Fruit fly (Drosophila melanogaster) whole organism, prepupa: ENCODE measurements around the gene Cdc14.
A peak's percentile ranks its signal among the peaks of the same experiment; 100 is the strongest.

Experiments
- Blimp-1 ChIP-seq: fragments of 200-800 bp; sonication (Bioruptor generic); optimal IDR thresholded peaks from 3 replicates; lab custom pipeline; 2017; ENCODE audit warnings: missing biosample characterization, missing genetic modification characterization, mild to moderate bottlenecking, moderate library complexity, missing genetic modification reagents
- CG10631 ChIP-seq: fragments of 200-800 bp; sonication (Bioruptor generic); optimal IDR thresholded peaks from 2 replicates; lab custom pipeline; 2016; ENCODE audit warnings: missing biosample characterization, missing genetic modification characterization
- CG10669 ChIP-seq: fragments of 200-800 bp; sonication (Bioruptor generic); optimal IDR thresholded peaks from 3 replicates; lab custom pipeline; 2018; ENCODE audit warnings: missing biosample characterization, mild to moderate bottlenecking, missing genetic modification characterization, moderate library complexity
- CG11294 ChIP-seq: fragments of 200-800 bp; sonication (Bioruptor generic); IDR thresholded peaks from 2 replicates; pipeline ENCODE4 v1.3.6; 2022; ENCODE audit warnings: missing biosample characterization, missing genetic modification characterization
- CG11902 ChIP-seq: fragments of 200-800 bp; sonication (Bioruptor generic); optimal IDR thresholded peaks from 3 replicates; lab custom pipeline; 2016; ENCODE audit warnings: missing biosample characterization, missing genetic modification characterization
- CG15336 ChIP-seq: fragments of 200-800 bp; sonication (Bioruptor generic); IDR thresholded peaks from 2 replicates; pipeline ENCODE4 v1.3.6; 2022; ENCODE audit warnings: missing biosample characterization, missing genetic modification characterization
- CG3032 ChIP-seq: fragments of 200-800 bp; optimal IDR thresholded peaks from 2 replicates; lab custom pipeline; 2019; ENCODE audit warnings: missing biosample characterization, mild to moderate bottlenecking, missing genetic modification characterization, moderate library complexity
- CG34406 ChIP-seq: fragments of 200-800 bp; sonication (Bioruptor generic); optimal IDR thresholded peaks from 3 replicates; lab custom pipeline; 2016; ENCODE audit warnings: missing biosample characterization, missing genetic modification characterization
- CG3919 ChIP-seq: fragments of 200-800 bp; sonication (Bioruptor generic); optimal IDR thresholded peaks from 3 replicates; lab custom pipeline; 2016; ENCODE audit warnings: missing biosample characterization, missing genetic modification characterization
- CG4318 ChIP-seq: fragments of 200-800 bp; sonication (Bioruptor generic); optimal IDR thresholded peaks from 3 replicates; lab custom pipeline; 2017; ENCODE audit warnings: missing biosample characterization, mild to moderate bottlenecking, missing genetic modification characterization
- CG6276 ChIP-seq: fragments of 200-800 bp; sonication (Bioruptor generic); optimal IDR thresholded peaks from 2 replicates; lab custom pipeline; 2017; ENCODE audit warnings: missing biosample characterization, mild to moderate bottlenecking, missing genetic modification characterization
- CG6792 ChIP-seq: fragments of 200-800 bp; sonication (Bioruptor generic); optimal IDR thresholded peaks from 3 replicates; lab custom pipeline; 2016; ENCODE audit warnings: missing biosample characterization, missing genetic modification characterization
- CG6808 ChIP-seq: fragments of 200-800 bp; sonication (Bioruptor generic); optimal IDR thresholded peaks from 3 replicates; lab custom pipeline; 2017; ENCODE audit warnings: missing biosample characterization, missing genetic modification characterization, mild to moderate bottlenecking, moderate library complexity, missing genetic modification reagents
- CG6854 ChIP-seq: fragments of 200-800 bp; sonication (Bioruptor generic); optimal IDR thresholded peaks from 2 replicates; lab custom pipeline; 2017; ENCODE audit warnings: missing biosample characterization, mild to moderate bottlenecking, missing genetic modification characterization
- CG7368 ChIP-seq: fragments of 200-800 bp; sonication (Bioruptor generic); optimal IDR thresholded peaks from 3 replicates; lab custom pipeline; 2016; ENCODE audit warnings: missing biosample characterization, missing genetic modification characterization
- CG8319 ChIP-seq: fragments of 200-800 bp; sonication (Bioruptor generic); optimal IDR thresholded peaks from 3 replicates; lab custom pipeline; 2016; ENCODE audit warnings: missing biosample characterization, missing genetic modification characterization
- CG8632 ChIP-seq: fragments of 200-800 bp; sonication (Bioruptor generic); optimal IDR thresholded peaks from 3 replicates; lab custom pipeline; 2016; ENCODE audit warnings: missing biosample characterization, missing genetic modification characterization
- CG9139 ChIP-seq: fragments of 200-800 bp; sonication (Bioruptor generic); optimal IDR thresholded peaks from 3 replicates; lab custom pipeline; 2017; ENCODE audit warnings: missing biosample characterization, mild to moderate bottlenecking, missing genetic modification characterization
- Eip75B ChIP-seq: fragments of 200-800 bp; sonication (Bioruptor generic); optimal IDR thresholded peaks from 3 replicates; lab custom pipeline; 2016; ENCODE audit warnings: missing biosample characterization, missing genetic modification characterization
- Eip78C ChIP-seq: fragments of 200-800 bp; sonication (Bioruptor generic); peaks from one replicate; lab custom pipeline; 2016; ENCODE audit warnings: missing biosample characterization, missing genetic modification characterization
- Ets21C ChIP-seq: fragments of 200-800 bp; sonication (Bioruptor generic); optimal IDR thresholded peaks from 3 replicates; lab custom pipeline; 2016; ENCODE audit warnings: missing biosample characterization, missing genetic modification characterization
- Gug ChIP-seq: fragments of 200-800 bp; sonication (Bioruptor generic); IDR thresholded peaks from 2 replicates; pipeline ENCODE4 v1.3.6; 2022; ENCODE audit warnings: missing biosample characterization, missing genetic modification characterization
- Hr38 ChIP-seq: sonication (Bioruptor generic); optimal IDR thresholded peaks from 2 replicates; lab custom pipeline; 2016; ENCODE audit warnings: missing biosample characterization, missing genetic modification characterization
- Hr39 ChIP-seq: fragments of 200-800 bp; sonication (Bioruptor generic); optimal IDR thresholded peaks from 2 replicates; lab custom pipeline; 2016; ENCODE audit warnings: missing biosample characterization, missing genetic modification characterization
- Hr4 ChIP-seq: fragments of 200-800 bp; sonication (Bioruptor generic); optimal IDR thresholded peaks from 3 replicates; lab custom pipeline; 2016; ENCODE audit warnings: missing biosample characterization, missing genetic modification characterization
- Lpt ChIP-seq: fragments of 200-800 bp; sonication (Bioruptor generic); optimal IDR thresholded peaks from 3 replicates; lab custom pipeline; 2016; ENCODE audit warnings: missing biosample characterization, missing genetic modification characterization
- Met ChIP-seq: fragments of 200-800 bp; sonication (Bioruptor generic); optimal IDR thresholded peaks from 3 replicates; lab custom pipeline; 2016; ENCODE audit warnings: missing biosample characterization, missing genetic modification characterization
- OdsH ChIP-seq: fragments of 200-800 bp; sonication (Bioruptor generic); optimal IDR thresholded peaks from 3 replicates; lab custom pipeline; 2016; ENCODE audit warnings: missing biosample characterization, missing genetic modification characterization
- Smox ChIP-seq: fragments of 200-800 bp; sonication (Bioruptor generic); optimal IDR thresholded peaks from 3 replicates; lab custom pipeline; 2016; ENCODE audit warnings: missing biosample characterization, missing genetic modification characterization
- Sox102F ChIP-seq: fragments of 200-800 bp; sonication (Bioruptor generic); optimal IDR thresholded peaks from 2 replicates; lab custom pipeline; 2016; ENCODE audit warnings: missing biosample characterization, mild to moderate bottlenecking, missing genetic modification characterization
- Sox14 ChIP-seq: fragments of 200-800 bp; sonication (Bioruptor generic); optimal IDR thresholded peaks from 3 replicates; lab custom pipeline; 2016; ENCODE audit warnings: missing biosample characterization, missing genetic modification characterization
- Sox15 ChIP-seq: fragments of 200-800 bp; sonication (Bioruptor generic); optimal IDR thresholded peaks from 3 replicates; lab custom pipeline; 2016; ENCODE audit warnings: missing biosample characterization, missing genetic modification characterization
- acj6 ChIP-seq: fragments of 200-800 bp; sonication (Bioruptor generic); optimal IDR thresholded peaks from 3 replicates; lab custom pipeline; 2016; ENCODE audit warnings: missing biosample characterization, missing genetic modification characterization
- cyc ChIP-seq: fragments of 200-800 bp; sonication (Bioruptor generic); optimal IDR thresholded peaks from 3 replicates; lab custom pipeline; 2016; ENCODE audit warnings: missing biosample characterization, missing genetic modification characterization
- dsx ChIP-seq: fragments of 200-800 bp; optimal IDR thresholded peaks from 3 replicates; lab custom pipeline; 2019; ENCODE audit warnings: missing biosample characterization, mild to moderate bottlenecking, missing genetic modification characterization, moderate library complexity; ENCODE audit not compliant: poor library complexity, severe bottlenecking
- eg ChIP-seq: fragments of 200-800 bp; sonication (Bioruptor generic); IDR thresholded peaks from 3 replicates; pipeline ENCODE4 v1.3.6; 2022; ENCODE audit warnings: missing biosample characterization, missing genetic modification characterization
- fd59A ChIP-seq: fragments of 200-800 bp; sonication (Bioruptor generic); optimal IDR thresholded peaks from 2 replicates; lab custom pipeline; 2017; ENCODE audit warnings: missing biosample characterization, mild to moderate bottlenecking, missing genetic modification characterization, missing genetic modification reagents
- fd85E ChIP-seq: fragments of 200-800 bp; sonication (Bioruptor generic); optimal IDR thresholded peaks from 3 replicates; lab custom pipeline; 2016; ENCODE audit warnings: missing biosample characterization, missing genetic modification characterization
- fkh ChIP-seq: fragments of 200-800 bp; sonication (Bioruptor generic); optimal IDR thresholded peaks from 3 replicates; lab custom pipeline; 2017; ENCODE audit warnings: missing biosample characterization, mild to moderate bottlenecking, missing genetic modification characterization, moderate library complexity
- lz ChIP-seq: fragments of 200-800 bp; sonication (Bioruptor generic); optimal IDR thresholded peaks from 3 replicates; lab custom pipeline; 2016; ENCODE audit warnings: missing biosample characterization, missing genetic modification characterization
- net ChIP-seq: fragments of 200-800 bp; sonication (Bioruptor generic); optimal IDR thresholded peaks from 3 replicates; lab custom pipeline; 2016; ENCODE audit warnings: missing biosample characterization, missing genetic modification characterization
- pdm3 ChIP-seq: fragments of 200-800 bp; sonication (Bioruptor generic); optimal IDR thresholded peaks from 3 replicates; lab custom pipeline; 2016; ENCODE audit warnings: missing biosample characterization, missing genetic modification characterization
- salr ChIP-seq, 2 experiments: fragments of 200-800 bp; sonication (Bioruptor generic); optimal IDR thresholded peaks; 3 replicates each; lab custom pipeline; 2016 to 2018; ENCODE audit warnings: missing biosample characterization in 2 of 2, missing genetic modification characterization in 2 of 2, mild to moderate bottlenecking in 1 of 2
- ss ChIP-seq, 2 experiments: fragments of 200-800 bp; sonication (Bioruptor generic); optimal IDR thresholded peaks; 2 replicates in 1 of 2; 3 replicates in 1 of 2; lab custom pipeline; 2017 to 2018; ENCODE audit warnings: mild to moderate bottlenecking in 2 of 2, missing biosample characterization in 2 of 2, missing genetic modification characterization in 2 of 2, moderate library complexity in 1 of 2
- svp ChIP-seq: fragments of 200-800 bp; sonication (Bioruptor generic); peaks from one replicate; lab custom pipeline; 2016; ENCODE audit warnings: missing biosample characterization, missing genetic modification characterization
- vri ChIP-seq: fragments of 200-800 bp; sonication (Bioruptor generic); optimal IDR thresholded peaks from 3 replicates; lab custom pipeline; 2016; ENCODE audit warnings: missing biosample characterization, mild to moderate bottlenecking, missing genetic modification characterization

Cdc14 gene

dm6 chr2L:7790081-7790447 is 20.4 kb downstream of the Cdc14 start:
- TF ChIP-seq salr (GFP tag; optimal IDR thresholded peaks at IDR 0.05; lab: Kevin White, UChicago) (no peak), Lpt (no peak), Sox15 (GFP tag; lab: Kevin White, UChicago) (no peak), CG6792 (no peak), Eip78C (GFP tag; lab: Kevin White, UChicago) (no peak), CG11294 (no peak)

dm6 chr2L:7788952-7789466 is 21.5 kb downstream of the Cdc14 start:
- TF ChIP-seq Sox15 (GFP tag; lab: Kevin White, UChicago) (no peak), CG6808 (GFP tag; lab: Kevin White, UChicago) (peak; percentile 18), Met (GFP tag; lab: Kevin White, UChicago) (no peak), Hr39 (no peak), Hr4 (GFP tag; lab: Kevin White, UChicago) (no peak), fkh (GFP tag; lab: Kevin White, UChicago) (peak; percentile 5), CG6276 (GFP tag; lab: Kevin White, UChicago) (peak; percentile 57), CG8319 (GFP tag; lab: Kevin White, UChicago) (no peak), svp (GFP tag; lab: Kevin White, UChicago) (peak; percentile 19)

- TF ChIP-seq Hr38 (GFP tag; lab: Kevin White, UChicago) (no peak), CG6276 (GFP tag; lab: Kevin White, UChicago) (no peak), CG11902 (GFP tag; lab: Kevin White, UChicago) (peak; percentile 40), Met (GFP tag; lab: Kevin White, UChicago) (peak; percentile 86), CG8319 (GFP tag; lab: Kevin White, UChicago) (peak; percentile 18), lz (GFP tag; lab: Kevin White, UChicago) (peak; percentile 71), Lpt (peak; percentile 50), vri (GFP tag; lab: Kevin White, UChicago) (no peak), Gug (GFP tag; lab: Robert Waterston, UW) (peak; percentile 67), Eip75B (GFP tag; lab: Kevin White, UChicago) (peak; percentile 69), Sox102F (GFP tag; lab: Kevin White, UChicago) (peak; percentile 81), CG15336 (GFP tag; lab: Robert Waterston, UW) (peak; percentile 93), CG3919 (peak; percentile 85), fd85E (GFP tag; lab: Kevin White, UChicago) (peak; percentile 58), ss (GFP tag; optimal IDR thresholded peaks at IDR 0.05; lab: Kevin White, UChicago) (no peak), CG6792 (peak; percentile 67), eg (GFP tag; lab: Robert Waterston, UW) (peak; percentile 92), dsx (GFP tag; lab: Kevin White, UChicago) (no peak), CG10669 (GFP tag; lab: Kevin White, UChicago) (peak; percentile 75), CG10631 (GFP tag; lab: Kevin White, UChicago) (peak; percentile 61), CG3032 (tag; lab: Kevin White, UChicago) (peak; percentile 62), CG4318 (GFP tag; lab: Kevin White, UChicago) (peak; percentile 3), Eip78C (GFP tag; lab: Kevin White, UChicago) (peak; percentile 94), fd59A (peak; percentile 43), net (peak; percentile 87), pdm3 (peak; percentile 72), Sox14 (GFP tag; lab: Kevin White, UChicago) (peak; percentile 74), CG6854 (GFP tag; lab: Kevin White, UChicago) (no peak), fkh (GFP tag; lab: Kevin White, UChicago) (no peak), Smox (GFP tag; lab: Kevin White, UChicago) (peak; percentile 76), acj6 (peak; percentile 71), Hr4 (GFP tag; lab: Kevin White, UChicago) (peak; percentile 75), cyc (GFP tag; lab: Kevin White, UChicago) (peak; percentile 70), OdsH (peak; percentile 67), CG8632 (GFP tag; lab: Kevin White, UChicago) (peak; percentile 66), Ets21C (GFP tag; lab: Kevin White, UChicago) (peak; percentile 31), CG6808 (GFP tag; lab: Kevin White, UChicago) (no peak), Blimp-1 (GFP tag; lab: Kevin White, UChicago) (no peak), CG7368 (GFP tag; lab: Kevin White, UChicago) (peak; percentile 73), CG11294 (peak; percentile 73), CG34406 (peak; percentile 67), CG9139 (GFP tag; lab: Kevin White, UChicago) (no peak)
These were observed 27.6 kb downstream of the Cdc14 start, which contains the start of gene Brd7-9 for dm6 chr2L:7782788-7783401. Gene Brd7-9, plus strand, starts transcription at chr2L:7782865.
